Fruit fly (Drosophila melanogaster): Measurements from ENCODE around the gene Rtel1.

Gene Rtel1

dm6 chrX:5699824-5700498 lies 47.6 kb upstream of the Rtel1 start (continued):
- no peak for TF ChIP-seq hbn (GFP tag; IDR thresholded peaks at IDR 0.05; ENCODE audit: partially characterized antibody)
- TF ChIP-seq usp (GFP tag; optimal IDR thresholded peaks at IDR 0.05): no peak
- TF ChIP-seq Ptx1 (GFP tag; IDR thresholded peaks at IDR 0.05): peak; percentile 71
- TF ChIP-seq Eip74EF (GFP tag; optimal IDR thresholded peaks at IDR 0.05): peak in 1 of 2 experiments; percentile 69
- no peak for TF ChIP-seq CG14965 (GFP tag; optimal IDR thresholded peaks at IDR 0.05; ENCODE audit: borderline replicate concordance)
- peak; percentile 35 for TF ChIP-seq gro (GFP tag; optimal IDR thresholded peaks at IDR 0.05)
- peak; percentile 57 for TF ChIP-seq CG15269 (tag; optimal IDR thresholded peaks at IDR 0.05)
- TF ChIP-seq CG5953 (GFP tag; IDR thresholded peaks at IDR 0.05): 0 out of 2 replicates have a peak, but pooled peaks have one; percentile 33
- no peak for TF ChIP-seq CG16813 (GFP tag; IDR thresholded peaks at IDR 0.05; ENCODE audit: partially characterized antibody)
- TF ChIP-seq CG11695 (GFP tag; IDR thresholded peaks at IDR 0.05): peak; percentile 52; the same call in 2 of the 3 replicates
- TF ChIP-seq H2.0 (GFP tag; IDR thresholded peaks at IDR 0.05): no peak
- peak; percentile 42 for TF ChIP-seq salm (tag; optimal IDR thresholded peaks at IDR 0.05)
- TF ChIP-seq Sry-δ (GFP tag; optimal IDR thresholded peaks at IDR 0.05): no peak
- no peak for TF ChIP-seq emc (GFP tag; optimal IDR thresholded peaks at IDR 0.05)
- TF ChIP-seq PHDP (tag; optimal IDR thresholded peaks at IDR 0.05): peak; percentile 74
- peak; percentile 68 for TF ChIP-seq vvl (GFP tag; IDR thresholded peaks at IDR 0.05)
- peak; percentile 46; the same call in 1 of the 2 replicates for TF ChIP-seq peb (GFP tag; IDR thresholded peaks at IDR 0.05)
- TF ChIP-seq Atf6 (GFP tag; IDR thresholded peaks at IDR 0.05): 0 out of 2 replicates have a peak, but pooled peaks have one; percentile 25
- peak; percentile 74 for TF ChIP-seq Xbp1 (GFP tag; optimal IDR thresholded peaks at IDR 0.05)
- TF ChIP-seq mam (GFP tag; optimal IDR thresholded peaks at IDR 0.05): peak; percentile 46
- TF ChIP-seq CG15696 (tag; optimal IDR thresholded peaks at IDR 0.05): no peak
- TF ChIP-seq CG8388 (GFP tag; optimal IDR thresholded peaks at IDR 0.05): peak; percentile 75
- peak; percentile 62 for TF ChIP-seq Abd-B (GFP tag; optimal IDR thresholded peaks at IDR 0.05)
- TF ChIP-seq gce (GFP tag; IDR thresholded peaks at IDR 0.05): no peak
- TF ChIP-seq nerfin-2 (GFP tag; IDR thresholded peaks at IDR 0.05; ENCODE audit: partially characterized antibody): no peak
- peak; percentile 36; the same call in 1 of the 2 replicates for TF ChIP-seq Ada2b (GFP tag; IDR thresholded peaks at IDR 0.05)
- peak; percentile 74 for TF ChIP-seq Xrp1 (GFP tag; IDR thresholded peaks at IDR 0.05)
- peak; percentile 79 for TF ChIP-seq CG11504 (tag; optimal IDR thresholded peaks at IDR 0.05)
- TF ChIP-seq CG4707 (GFP tag; optimal IDR thresholded peaks at IDR 0.05): no peak
- TF ChIP-seq so (GFP tag; IDR thresholded peaks at IDR 0.05): 0 out of 3 replicates have a peak, but pooled peaks have one; percentile 55
- no peak for TF ChIP-seq mld (GFP tag; IDR thresholded peaks at IDR 0.05; ENCODE audit: partially characterized antibody)
- peak; percentile 32; the same call in 1 of the 2 replicates for TF ChIP-seq Nf-YA (GFP tag; IDR thresholded peaks at IDR 0.05)
- TF ChIP-seq sc (optimal IDR thresholded peaks at IDR 0.05): no peak
- TF ChIP-seq sc (GFP tag; optimal IDR thresholded peaks at IDR 0.05): peak; percentile 55
- TF ChIP-seq CG10321 (GFP tag; IDR thresholded peaks at IDR 0.05): no peak
- no peak for TF ChIP-seq Gsc (GFP tag; IDR thresholded peaks at IDR 0.05)
- peak; percentile 11 for TF ChIP-seq tio (GFP tag; optimal IDR thresholded peaks at IDR 0.05)
- TF ChIP-seq Taf1 (GFP tag; IDR thresholded peaks at IDR 0.05): no peak
- peak; percentile 39 for TF ChIP-seq CG15011 (GFP tag; optimal IDR thresholded peaks at IDR 0.05)
- peak; percentile 26 for TF ChIP-seq cato (GFP tag; optimal IDR thresholded peaks at IDR 0.05; ENCODE audit: borderline replicate concordance)
- peak; percentile 55; the same call in 1 of the 2 replicates for TF ChIP-seq CG32532 (GFP tag; IDR thresholded peaks at IDR 0.05)
- no peak for TF ChIP-seq vfl (GFP tag; optimal IDR thresholded peaks at IDR 0.05)
- TF ChIP-seq CG12744 (GFP tag; optimal IDR thresholded peaks at IDR 0.05): no peak
- peak; percentile 86 for TF ChIP-seq gem (tag; optimal IDR thresholded peaks at IDR 0.05)
- no peak for TF ChIP-seq prd (optimal IDR thresholded peaks at IDR 0.05)
- peak; percentile 71; the same call in 2 of the 3 replicates for TF ChIP-seq prd (GFP tag; IDR thresholded peaks at IDR 0.05)
- no peak for TF ChIP-seq tup (GFP tag; optimal IDR thresholded peaks at IDR 0.05)
- TF ChIP-seq CG7786 (GFP tag; optimal IDR thresholded peaks at IDR 0.05): no peak
- no peak for TF ChIP-seq Dll (GFP tag; IDR thresholded peaks at IDR 0.05; ENCODE audit: partially characterized antibody)

Data from whole organism, embryonic.